Fruit fly (Drosophila melanogaster): ENCODE data around the gene Agpat2.

DNA sequence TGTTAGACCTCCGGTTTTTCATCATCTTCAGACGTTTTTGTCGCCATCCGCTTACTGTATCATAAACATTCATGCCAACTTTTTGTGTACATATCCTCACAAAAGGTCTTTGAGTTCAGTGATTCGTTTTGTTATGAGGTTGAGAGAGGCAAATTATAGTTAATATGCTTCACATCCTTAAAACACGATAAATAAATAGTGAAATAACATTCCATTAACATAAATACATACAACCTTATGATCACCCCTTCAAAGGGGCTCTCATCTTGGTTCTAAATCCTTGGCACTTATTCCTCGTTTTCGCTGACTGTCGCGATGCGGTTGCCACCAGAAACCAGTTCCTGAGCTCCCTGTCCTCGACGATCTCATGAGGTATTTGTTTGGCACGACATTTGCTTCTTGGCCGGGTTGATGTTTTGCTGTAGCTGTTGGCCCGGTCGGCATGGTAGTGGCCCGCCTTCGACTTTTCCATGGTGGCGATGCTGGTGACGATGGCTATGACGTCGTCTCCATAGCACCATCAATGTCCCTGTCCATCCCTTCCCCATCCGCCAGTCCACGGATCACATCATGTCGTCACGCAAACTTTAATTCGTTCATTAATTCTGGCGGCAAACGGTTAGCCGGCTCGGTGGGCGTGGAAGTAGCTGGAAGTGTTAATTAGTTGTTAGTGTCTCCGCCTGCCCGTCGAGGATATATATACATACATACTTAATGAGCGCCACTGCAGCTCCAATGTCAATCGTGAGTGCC is 5.3 kb upstream of the Agpat2 start:
- TF ChIP-seq pad (GFP tag; optimal IDR thresholded peaks at IDR 0.05), result no peak
- TF ChIP-seq Mnt (GFP tag; optimal IDR thresholded peaks at IDR 0.05), result no peak
- no peak for TF ChIP-seq CG14711 (tag; optimal IDR thresholded peaks at IDR 0.05)
- TF ChIP-seq kay (GFP tag; ENCODE audit: borderline replicate concordance), result no peak
- TF ChIP-seq Hr96 (GFP tag; optimal IDR thresholded peaks at IDR 0.05), result no peak
- no peak for TF ChIP-seq CG1620 (GFP tag; optimal IDR thresholded peaks at IDR 0.05)
- no peak for TF ChIP-seq tj (GFP tag; optimal IDR thresholded peaks at IDR 0.05)
- no peak for TF ChIP-seq CG5204 (GFP tag; optimal IDR thresholded peaks at IDR 0.05)
- no peak for TF ChIP-seq Crg-1 (GFP tag; optimal IDR thresholded peaks at IDR 0.05)
- no peak for TF ChIP-seq cic (GFP tag; optimal IDR thresholded peaks at IDR 0.05)
- TF ChIP-seq cnc (optimal IDR thresholded peaks at IDR 0.05), result no peak
- no peak for TF ChIP-seq ovo (GFP tag; optimal IDR thresholded peaks at IDR 0.05)
- TF ChIP-seq CG11617 (GFP tag; optimal IDR thresholded peaks at IDR 0.05), result no peak
- TF ChIP-seq CG7045 (GFP tag; optimal IDR thresholded peaks at IDR 0.05), result no peak
